Worm (Caenorhabditis elegans): Measurements from ENCODE around the gene gtr-1.

gtr-1 gene

ce11 chrX:810694-811093 lies 8.1 kb downstream of the gtr-1 start, which contains the start of gene F25E2.2:
F25E2.2 (minus strand) TSS chrX:810794.
- TF ChIP-seq sem-2 (GFP tag; optimal IDR thresholded peaks at IDR 0.05): no peak
- no peak for TF ChIP-seq mep-1 (tag; optimal IDR thresholded peaks at IDR 0.05)
- no peak for TF ChIP-seq bed-3 (GFP tag; optimal IDR thresholded peaks at IDR 0.05)
- TF ChIP-seq unc-62 (GFP tag; optimal IDR thresholded peaks at IDR 0.05): no peak
- TF ChIP-seq snpc-4 (tag; optimal IDR thresholded peaks at IDR 0.05): no peak
- TF ChIP-seq M03D4.4 (tag; optimal IDR thresholded peaks at IDR 0.05): no peak
- TF ChIP-seq unc-39 (tag; optimal IDR thresholded peaks at IDR 0.05): no peak

- no peak for TF ChIP-seq nhr-237 (tag; optimal IDR thresholded peaks at IDR 0.05)
- TF ChIP-seq tbx-8 (GFP tag; optimal IDR thresholded peaks at IDR 0.05): no peak
- no peak for TF ChIP-seq M03D4.4 (tag; optimal IDR thresholded peaks at IDR 0.05)
- TF ChIP-seq hlh-1 (tag; optimal IDR thresholded peaks at IDR 0.05): peak; percentile 93
- peak; percentile 40 for TF ChIP-seq unc-120 (tag; optimal IDR thresholded peaks at IDR 0.05; ENCODE audit: poor library complexity, severe bottlenecking)
Observed at ce11 chrX:812264-812663, 9.7 kb downstream of the gtr-1 start.

- TF ChIP-seq pha-4 (tag; optimal IDR thresholded peaks at IDR 0.05): no peak
- no peak for TF ChIP-seq mab-5 (tag; optimal IDR thresholded peaks at IDR 0.05)
- TF ChIP-seq ceh-39 (tag; optimal IDR thresholded peaks at IDR 0.05): no peak
- no peak for TF ChIP-seq drap-1 (GFP tag; optimal IDR thresholded peaks at IDR 0.05)
- TF ChIP-seq ces-1 (GFP tag; optimal IDR thresholded peaks at IDR 0.05): no peak
- no peak for TF ChIP-seq unc-62 (GFP tag; optimal IDR thresholded peaks at IDR 0.05)
- no peak for TF ChIP-seq blmp-1 (tag; optimal IDR thresholded peaks at IDR 0.05)
- TF ChIP-seq flh-1 (GFP tag; optimal IDR thresholded peaks at IDR 0.05): no peak
- TF ChIP-seq cnd-1 (tag; optimal IDR thresholded peaks at IDR 0.05): no peak
- TF ChIP-seq lin-32 (GFP tag; optimal IDR thresholded peaks at IDR 0.05): no peak
- TF ChIP-seq bed-3 (GFP tag; optimal IDR thresholded peaks at IDR 0.05): no peak
- TF ChIP-seq nhr-237 (tag; optimal IDR thresholded peaks at IDR 0.05): no peak
Observed at ce11 chrX:813063-813462, 10.5 kb downstream of the gtr-1 start, which contains the start of gene F25E2.3. F25E2.3 (minus strand) TSS chrX:813163.

ce11 chrX:815929-816328 lies 13.4 kb downstream of the gtr-1 start, which contains the start of gene ifd-2:
ifd-2 (minus strand) TSS chrX:815929.
- TF ChIP-seq lin-32 (GFP tag; optimal IDR thresholded peaks at IDR 0.05) (no peak), flh-1 (GFP tag; optimal IDR thresholded peaks at IDR 0.05) (no peak), ztf-11 (tag; optimal IDR thresholded peaks at IDR 0.05) (no peak), mab-5 (tag; optimal IDR thresholded peaks at IDR 0.05) (no peak), unc-39 (tag; optimal IDR thresholded peaks at IDR 0.05) (no peak), lsy-2 (tag; optimal IDR thresholded peaks at IDR 0.05) (no peak), ces-1 (GFP tag; optimal IDR thresholded peaks at IDR 0.05) (no peak), drap-1 (GFP tag; optimal IDR thresholded peaks at IDR 0.05) (no peak), snpc-4 (tag; optimal IDR thresholded peaks at IDR 0.05) (no peak), elt-1 (tag; optimal IDR thresholded peaks at IDR 0.05; ENCODE audit: borderline replicate concordance, insufficient read depth) (no peak), lin-13 (tag; optimal IDR thresholded peaks at IDR 0.05) (no peak), nhr-76 (tag; optimal IDR thresholded peaks at IDR 0.05) (no peak), hlh-1 (tag; optimal IDR thresholded peaks at IDR 0.05) (no peak), mep-1 (tag; optimal IDR thresholded peaks at IDR 0.05) (no peak), blmp-1 (tag; optimal IDR thresholded peaks at IDR 0.05) (no peak), ceh-83 (GFP tag; optimal IDR thresholded peaks at IDR 0.05) (no peak), ceh-43 (GFP tag; optimal IDR thresholded peaks at IDR 0.05) (no peak), unc-62 (GFP tag; optimal IDR thresholded peaks at IDR 0.05) (no peak), nhr-28 (tag; optimal IDR thresholded peaks at IDR 0.05) (no peak)

ce11 chrX:817984-818383 lies 15.4 kb downstream of the gtr-1 start:
- TF ChIP-seq lin-13 (tag; optimal IDR thresholded peaks at IDR 0.05): no peak
- TF ChIP-seq nhr-28 (tag; optimal IDR thresholded peaks at IDR 0.05): no peak
- no peak for TF ChIP-seq tbx-8 (GFP tag; optimal IDR thresholded peaks at IDR 0.05)
- TF ChIP-seq ceh-43 (GFP tag; optimal IDR thresholded peaks at IDR 0.05): no peak
- TF ChIP-seq flh-1 (GFP tag; optimal IDR thresholded peaks at IDR 0.05): no peak
- TF ChIP-seq nhr-237 (tag; optimal IDR thresholded peaks at IDR 0.05): no peak

- TF ChIP-seq mls-2 (tag; optimal IDR thresholded peaks at IDR 0.05) (no peak), lin-32 (GFP tag; optimal IDR thresholded peaks at IDR 0.05) (no peak), hlh-1 (tag; optimal IDR thresholded peaks at IDR 0.05) (no peak), ces-1 (GFP tag; optimal IDR thresholded peaks at IDR 0.05) (no peak), snpc-4 (tag; optimal IDR thresholded peaks at IDR 0.05) (no peak), sptf-1 (tag; optimal IDR thresholded peaks at IDR 0.05) (no peak), cnd-1 (tag; optimal IDR thresholded peaks at IDR 0.05) (no peak), unc-120 (tag; optimal IDR thresholded peaks at IDR 0.05; ENCODE audit: poor library complexity, severe bottlenecking) (no peak), lsy-2 (tag; optimal IDR thresholded peaks at IDR 0.05) (no peak), nhr-28 (tag; optimal IDR thresholded peaks at IDR 0.05) (no peak), unc-62 (GFP tag; optimal IDR thresholded peaks at IDR 0.05) (no peak), mep-1 (tag; optimal IDR thresholded peaks at IDR 0.05) (no peak), tbx-8 (GFP tag; optimal IDR thresholded peaks at IDR 0.05) (no peak), ceh-83 (GFP tag; optimal IDR thresholded peaks at IDR 0.05) (no peak)
Observed at ce11 chrX:823736-824135, 21.2 kb downstream of the gtr-1 start.

Data from whole organism, mixed stage, embryonic.